Worm (Caenorhabditis elegans) whole organism, L2 larva: ENCODE results near the gene nduf-2.2.

ENCODE experiments used
- C34F6.9 ChIP-seq: fragments of 150-350 bp; optimal IDR thresholded peaks from 2 replicates; lab custom pipeline; 2014; ENCODE audit warnings: missing biosample characterization, missing genetic modification characterization
- R02D3.7 ChIP-seq: fragments of 150-350 bp; optimal IDR thresholded peaks from 2 replicates; lab custom pipeline; 2014; ENCODE audit warnings: missing biosample characterization, missing genetic modification characterization
- Y55F3AM.14 ChIP-seq: fragments of 200-800 bp; sonication (Bioruptor generic); optimal IDR thresholded peaks from 2 replicates; lab custom pipeline; 2018; ENCODE audit warnings: mild to moderate bottlenecking, missing genetic modification characterization, missing compliant biosample characterization
- blmp-1 ChIP-seq: sonication (generic microtip); optimal IDR thresholded peaks from 2 replicates; lab custom pipeline; 2017; ENCODE audit warnings: missing genetic modification characterization, mild to moderate bottlenecking, missing compliant biosample characterization, antibody characterized with exemption, moderate library complexity; ENCODE audit not compliant: insufficient read depth
- ceh-16 ChIP-seq: fragments of 150-350 bp; optimal IDR thresholded peaks from 2 replicates; lab custom pipeline; 2014; ENCODE audit warnings: missing biosample characterization, missing genetic modification characterization
- ceh-82 ChIP-seq: fragments of 150-350 bp; optimal IDR thresholded peaks from 2 replicates; lab custom pipeline; 2014; ENCODE audit warnings: missing biosample characterization, missing genetic modification characterization
- crh-2 ChIP-seq: sonication (generic microtip); optimal IDR thresholded peaks from 2 replicates; lab custom pipeline; 2017; ENCODE audit warnings: missing biosample characterization, missing genetic modification characterization
- dmd-4 ChIP-seq: sonication (generic microtip); optimal IDR thresholded peaks from 2 replicates; lab custom pipeline; 2017; ENCODE audit warnings: missing biosample characterization, missing genetic modification characterization
- egl-27 ChIP-seq: sonication (generic microtip); optimal IDR thresholded peaks from 3 replicates; lab custom pipeline; 2017; ENCODE audit warnings: missing biosample characterization, missing genetic modification reagents, missing genetic modification characterization
- elt-3 ChIP-seq: sonication (generic microtip); optimal IDR thresholded peaks from 2 replicates; lab custom pipeline; 2017; ENCODE audit warnings: missing biosample characterization, missing genetic modification characterization
- gmeb-1 ChIP-seq: fragments of 150-350 bp; optimal IDR thresholded peaks from 2 replicates; lab custom pipeline; 2014; ENCODE audit warnings: missing biosample characterization, missing genetic modification characterization
- lin-11 ChIP-seq: fragments of 150-350 bp; sonication (generic microtip); optimal IDR thresholded peaks from 2 replicates; lab custom pipeline; 2014; ENCODE audit warnings: missing biosample characterization, missing genetic modification characterization, inconsistent platforms, mixed read lengths
- lin-39 ChIP-seq: fragments of 150-350 bp; optimal IDR thresholded peaks from 2 replicates; lab custom pipeline; 2014; ENCODE audit warnings: missing biosample characterization, missing genetic modification reagents, missing genetic modification characterization
- lsy-2 ChIP-seq, 2 experiments: fragments of 150-350 bp in 1 of 2; sonication (generic microtip) in 1 of 2; optimal IDR thresholded peaks; 2 replicates each; lab custom pipeline; 2014 to 2017; ENCODE audit warnings: missing biosample characterization in 2 of 2, missing genetic modification characterization in 2 of 2
- mbf-1 ChIP-seq: sonication (generic microtip); optimal IDR thresholded peaks from 2 replicates; lab custom pipeline; 2017; ENCODE audit warnings: missing biosample characterization, missing genetic modification characterization
- nhr-11 ChIP-seq: fragments of 150-350 bp; optimal IDR thresholded peaks from 2 replicates; lab custom pipeline; 2014; ENCODE audit warnings: missing biosample characterization, missing genetic modification characterization
- nhr-12 ChIP-seq: fragments of 150-350 bp; optimal IDR thresholded peaks from 2 replicates; lab custom pipeline; 2014; ENCODE audit warnings: missing biosample characterization, missing genetic modification characterization
- nhr-21 ChIP-seq: fragments of 150-350 bp; optimal IDR thresholded peaks from 2 replicates; lab custom pipeline; 2014; ENCODE audit warnings: missing biosample characterization, missing genetic modification characterization
- nhr-23 ChIP-seq: fragments of 150-350 bp; optimal IDR thresholded peaks from 2 replicates; lab custom pipeline; 2014; ENCODE audit warnings: missing biosample characterization, missing genetic modification reagents, missing genetic modification characterization
- nhr-25 ChIP-seq: fragments of 150-350 bp; sonication (generic microtip); optimal IDR thresholded peaks from 3 replicates; lab custom pipeline; 2014; ENCODE audit warnings: missing biosample characterization, missing genetic modification characterization
- nhr-6 ChIP-seq: fragments of 150-350 bp; optimal IDR thresholded peaks from 2 replicates; lab custom pipeline; 2014; ENCODE audit warnings: missing biosample characterization, missing genetic modification characterization
- peb-1 ChIP-seq: fragments of 150-350 bp; optimal IDR thresholded peaks from 2 replicates; lab custom pipeline; 2014; ENCODE audit warnings: missing biosample characterization, missing genetic modification characterization
- sem-4 ChIP-seq: fragments of 150-350 bp; optimal IDR thresholded peaks from 2 replicates; lab custom pipeline; 2014; ENCODE audit warnings: missing biosample characterization, missing genetic modification reagents, missing genetic modification characterization
- skn-1 ChIP-seq: sonication (generic microtip); optimal IDR thresholded peaks from 2 replicates; lab custom pipeline; 2017; ENCODE audit warnings: missing biosample characterization, missing genetic modification characterization
- sma-3 ChIP-seq: sonication (generic microtip); optimal IDR thresholded peaks from 2 replicates; lab custom pipeline; 2016; ENCODE audit warnings: missing genetic modification reagents, missing genetic modification characterization, missing compliant biosample characterization
- sma-9 ChIP-seq, 2 experiments: fragments of 150-350 bp in 1 of 2; sonication (generic microtip) in 1 of 2; optimal IDR thresholded peaks; 2 replicates each; lab custom pipeline; 2014 to 2016; ENCODE audit warnings: missing genetic modification characterization in 2 of 2, mild to moderate bottlenecking in 1 of 2, missing biosample characterization in 1 of 2, missing compliant biosample characterization in 1 of 2, missing genetic modification reagents in 1 of 2, moderate library complexity in 1 of 2
- snpc-4 ChIP-seq: fragments of 150-350 bp; optimal IDR thresholded peaks from 2 replicates; lab custom pipeline; 2014; ENCODE audit warnings: missing biosample characterization, missing genetic modification characterization
- unc-39 ChIP-seq: fragments of 150-350 bp; optimal IDR thresholded peaks from 2 replicates; lab custom pipeline; 2014; ENCODE audit warnings: missing biosample characterization, missing genetic modification characterization
- unc-55 ChIP-seq: fragments of 150-350 bp; sonication (generic microtip); optimal IDR thresholded peaks from 3 replicates; lab custom pipeline; 2014; ENCODE audit warnings: missing biosample characterization, missing genetic modification reagents, missing genetic modification characterization
- unc-62 ChIP-seq: fragments of 150-350 bp; optimal IDR thresholded peaks from 2 replicates; lab custom pipeline; 2014; ENCODE audit warnings: missing biosample characterization, missing genetic modification reagents, missing genetic modification characterization
- zag-1 ChIP-seq: fragments of 150-350 bp; optimal IDR thresholded peaks from 2 replicates; lab custom pipeline; 2014; ENCODE audit warnings: missing biosample characterization, missing genetic modification characterization
- ztf-11 ChIP-seq: sonication (generic microtip); optimal IDR thresholded peaks from 2 replicates; lab custom pipeline; 2017; ENCODE audit warnings: missing biosample characterization, missing genetic modification characterization
- ztf-4 ChIP-seq: fragments of 150-350 bp; optimal IDR thresholded peaks from 2 replicates; lab custom pipeline; 2014; ENCODE audit warnings: missing biosample characterization, missing genetic modification characterization

The nduf-2.2 gene

DNA sequence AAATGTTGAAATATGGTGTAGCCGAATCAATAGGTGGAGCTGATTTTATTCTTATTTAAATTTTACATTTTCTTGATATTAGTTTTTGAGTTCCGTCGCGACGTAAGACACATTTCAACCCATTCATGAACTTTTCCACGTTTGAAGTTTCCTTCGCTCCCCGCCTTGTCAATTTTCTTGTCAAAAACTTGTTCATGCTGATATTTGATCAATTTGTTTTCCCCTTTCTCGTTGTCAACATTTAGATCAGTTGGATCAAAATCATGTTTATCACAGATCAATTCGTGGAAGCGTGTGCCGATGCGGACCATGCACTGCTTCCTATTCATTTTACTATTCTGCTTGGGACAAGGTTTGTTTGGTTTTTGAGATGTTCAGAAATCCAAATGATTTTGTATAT is 17.9 kb downstream of the nduf-2.2 start, which contains the start of gene chtb-2:
Gene chtb-2 (plus strand): TSS at position 301 of the 400 bp plus-strand sequence.
- TF ChIP-seq zag-1 (tag; lab: Kevin White, UChicago): no peak
- TF ChIP-seq lsy-2 (tag; optimal IDR thresholded peaks at IDR 0.05; lab: Kevin White, UChicago): no peak
- no peak for TF ChIP-seq R02D3.7 (tag; lab: Kevin White, UChicago)
- no peak for TF ChIP-seq dmd-4 (tag; lab: Kevin White, UChicago)
- no peak for TF ChIP-seq egl-27 (tag; lab: Kevin White, UChicago)
- no peak for TF ChIP-seq mbf-1 (tag; lab: Kevin White, UChicago)
- TF ChIP-seq nhr-23 (tag; lab: Kevin White, UChicago): no peak
- TF ChIP-seq ceh-82 (tag; lab: Kevin White, UChicago): no peak
- no peak for TF ChIP-seq Y55F3AM.14 (GFP tag; lab: Kevin White, UChicago)
- no peak for TF ChIP-seq gmeb-1 (tag; lab: Kevin White, UChicago)
- TF ChIP-seq nhr-21: no peak
- no peak for TF ChIP-seq elt-3 (tag; lab: Kevin White, UChicago)
- no peak for TF ChIP-seq skn-1 (tag; lab: Kevin White, UChicago)
- no peak for TF ChIP-seq nhr-11 (tag; lab: Kevin White, UChicago)
- TF ChIP-seq sem-4: no peak
- TF ChIP-seq lin-11 (tag; lab: Kevin White, UChicago): no peak
- TF ChIP-seq ztf-4: no peak
- TF ChIP-seq sma-9 (GFP tag; optimal IDR thresholded peaks at IDR 0.05; lab: Kevin White, UChicago): no peak
- TF ChIP-seq sma-9 (tag; optimal IDR thresholded peaks at IDR 0.05; lab: Kevin White, UChicago): no peak
- TF ChIP-seq sma-3 (GFP tag; lab: Kevin White, UChicago): no peak
- TF ChIP-seq ceh-16 (tag; lab: Kevin White, UChicago): no peak

DNA sequence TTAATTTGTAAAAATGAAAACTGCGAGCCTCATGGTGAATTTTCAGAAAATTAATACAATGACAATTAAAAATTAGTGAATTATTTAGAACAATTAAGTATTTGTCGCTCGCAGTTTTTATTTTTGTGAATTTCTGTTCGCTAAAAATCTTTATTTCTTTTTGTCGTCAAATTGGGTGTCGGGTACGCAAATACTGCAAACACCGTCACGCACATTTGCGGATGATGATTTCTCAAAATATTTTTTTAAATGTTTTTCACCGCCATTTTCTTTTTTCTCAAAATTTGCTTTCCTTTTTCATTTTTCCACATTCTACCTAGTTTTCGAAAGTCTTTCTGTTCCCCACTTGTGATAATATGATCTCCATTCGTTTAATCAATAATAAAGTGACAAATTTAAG is 23.9 kb downstream of the nduf-2.2 start:
- peak; percentile 25 for TF ChIP-seq crh-2
- peak; percentile 11 for TF ChIP-seq snpc-4 (tag; lab: Kevin White, UChicago)
- peak; percentile 71 for TF ChIP-seq C34F6.9 (tag; lab: Kevin White, UChicago)
- TF ChIP-seq elt-3 (tag; lab: Kevin White, UChicago): no peak
- TF ChIP-seq ztf-11 (tag; lab: Kevin White, UChicago): no peak
- peak; percentile 44 for TF ChIP-seq sma-9 (GFP tag; optimal IDR thresholded peaks at IDR 0.05; lab: Kevin White, UChicago)
- TF ChIP-seq sma-9 (tag; optimal IDR thresholded peaks at IDR 0.05; lab: Kevin White, UChicago): no peak
- TF ChIP-seq lsy-2 (tag; optimal IDR thresholded peaks at IDR 0.05; lab: Kevin White, UChicago): peak; percentile 71 to 75
- peak; percentile 78 for TF ChIP-seq unc-55 (GFP tag; lab: Kevin White, UChicago)
- peak; percentile 98 for TF ChIP-seq skn-1 (tag; lab: Kevin White, UChicago)

DNA sequence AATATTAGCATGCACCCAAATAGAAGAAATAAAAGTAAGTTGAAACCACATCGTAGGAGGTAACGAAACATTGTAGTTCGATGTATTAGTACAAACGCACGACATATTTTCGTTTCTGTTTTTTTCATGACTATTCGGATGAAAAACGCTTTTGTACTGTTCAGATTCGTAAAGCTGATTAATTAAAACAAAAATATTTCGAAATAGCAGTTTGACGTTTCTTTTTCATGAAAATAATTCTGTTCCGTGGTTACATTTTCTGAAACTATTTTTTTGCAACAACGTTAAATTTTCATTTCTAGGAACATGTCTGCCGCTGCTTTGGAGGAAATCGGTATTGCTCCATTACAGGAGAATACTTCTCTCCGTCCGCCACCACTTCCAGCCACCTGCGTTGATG is 24.5 kb downstream of the nduf-2.2 start, which contains the start of gene rpt-3:
Gene rpt-3 (plus strand): TSS at position 301 of the 400 bp plus-strand sequence.
- no peak for TF ChIP-seq sma-9 (GFP tag; optimal IDR thresholded peaks at IDR 0.05; lab: Kevin White, UChicago)
- TF ChIP-seq sma-9 (tag; optimal IDR thresholded peaks at IDR 0.05; lab: Kevin White, UChicago): no peak
- TF ChIP-seq nhr-25 (tag; lab: Kevin White, UChicago): no peak
- TF ChIP-seq C34F6.9 (tag; lab: Kevin White, UChicago): no peak
- no peak for TF ChIP-seq ceh-82 (tag; lab: Kevin White, UChicago)
- no peak for TF ChIP-seq nhr-12 (tag; lab: Kevin White, UChicago)
- TF ChIP-seq snpc-4 (tag; lab: Kevin White, UChicago): no peak
- no peak for TF ChIP-seq peb-1 (tag; lab: Kevin White, UChicago)
- TF ChIP-seq ztf-4: no peak
- TF ChIP-seq unc-55 (GFP tag; lab: Kevin White, UChicago): no peak
- TF ChIP-seq R02D3.7 (tag; lab: Kevin White, UChicago): no peak
- TF ChIP-seq unc-62 (GFP tag; lab: Kevin White, UChicago): no peak
- TF ChIP-seq, all 48 proteins: peak for 0

- TF ChIP-seq lin-39 (tag; lab: Kevin White, UChicago) (no peak), zag-1 (tag; lab: Kevin White, UChicago) (no peak), unc-39 (tag; lab: Kevin White, UChicago) (no peak), nhr-6 (tag; lab: Kevin White, UChicago) (no peak), lin-11 (tag; lab: Kevin White, UChicago) (no peak), nhr-21 (no peak), elt-3 (tag; lab: Kevin White, UChicago) (no peak), blmp-1 (no peak)
- TF ChIP-seq, all 48 proteins: peak for 0
These were observed 26.0 kb downstream of the nduf-2.2 start for ce11 chrIII:6490989-6491388.
